Worm (Caenorhabditis elegans): Measurements from ENCODE around the gene ceh-99.

ce11 chrII:12573541-12573940, 53.8 kb downstream of the ceh-99 start, which contains the start of gene Y38E10A.2:
- TF ChIP-seq Y53F4B.3 (GFP tag; IDR thresholded peaks at IDR 0.05) (no peak), F49E8.2 (tag; optimal IDR thresholded peaks at IDR 0.05; ENCODE audit: insufficient read depth) (no peak), ztf-18 (tag; optimal IDR thresholded peaks at IDR 0.05) (no peak), snpc-4 (GFP tag; optimal IDR thresholded peaks at IDR 0.05) (no peak), snpc-4 (tag; optimal IDR thresholded peaks at IDR 0.05) (no peak), egrh-3 (GFP tag; IDR thresholded peaks at IDR 0.05) (no peak), Y56A3A.18 (GFP tag; IDR thresholded peaks at IDR 0.05) (no peak)
